Worm (Caenorhabditis elegans) whole organism, late embryonic: ENCODE measurements around the gene pqn-63.
A peak's percentile ranks its signal among the peaks of the same experiment; 100 is the strongest.

Source experiments
- K02D7.2 ChIP-seq: sonication (generic microtip); optimal IDR thresholded peaks from 2 replicates; lab custom pipeline; 2017; ENCODE audit warnings: mild to moderate bottlenecking, missing genetic modification characterization, missing compliant biosample characterization
- T23F11.4 ChIP-seq: fragments of 200-800 bp; sonication (Bioruptor generic); optimal IDR thresholded peaks from 2 replicates; lab custom pipeline; 2018; ENCODE audit warnings: mild to moderate bottlenecking, missing genetic modification characterization, missing compliant biosample characterization
- Y22D7AL.16 ChIP-seq: sonication (generic microtip); optimal IDR thresholded peaks from 2 replicates; lab custom pipeline; 2016; ENCODE audit warnings: missing genetic modification characterization, missing compliant biosample characterization
- ceh-2 ChIP-seq: sonication (generic microtip); optimal IDR thresholded peaks from 2 replicates; lab custom pipeline; 2016; ENCODE audit warnings: missing genotype, missing genetic modification characterization, missing compliant biosample characterization
- ceh-24 ChIP-seq: sonication (generic microtip); optimal IDR thresholded peaks from 2 replicates; lab custom pipeline; 2016; ENCODE audit warnings: mild to moderate bottlenecking, missing genetic modification characterization, missing compliant biosample characterization
- ceh-45 ChIP-seq: fragments of 200-800 bp; sonication (Bioruptor generic); IDR thresholded peaks from 2 replicates; pipeline ENCODE4 v1.3.6; 2022; ENCODE audit warnings: missing genetic modification reagents, missing genetic modification characterization, missing compliant biosample characterization
- dmd-4 ChIP-seq: sonication (generic microtip); optimal IDR thresholded peaks from 2 replicates; lab custom pipeline; 2016; ENCODE audit warnings: borderline replicate concordance, missing genetic modification characterization, missing compliant biosample characterization
- elt-4 ChIP-seq: sonication (generic microtip); optimal IDR thresholded peaks from 2 replicates; lab custom pipeline; 2016; ENCODE audit warnings: missing genetic modification characterization, missing compliant biosample characterization
- eyg-1 ChIP-seq: sonication (generic microtip); optimal IDR thresholded peaks from 2 replicates; lab custom pipeline; 2016; ENCODE audit warnings: missing genotype, missing genetic modification characterization, missing compliant biosample characterization
- fax-1 ChIP-seq: sonication (generic microtip); optimal IDR thresholded peaks from 2 replicates; lab custom pipeline; 2016; ENCODE audit warnings: missing genotype, missing genetic modification characterization, missing compliant biosample characterization
- fkh-6 ChIP-seq: sonication (generic microtip); optimal IDR thresholded peaks from 2 replicates; lab custom pipeline; 2016; ENCODE audit warnings: missing genetic modification characterization, missing compliant biosample characterization
- hlh-13 ChIP-seq: fragments of 200-800 bp; sonication (Bioruptor generic); optimal IDR thresholded peaks from 2 replicates; lab custom pipeline; 2018; ENCODE audit warnings: mild to moderate bottlenecking, missing genetic modification characterization, missing compliant biosample characterization
- hlh-6 ChIP-seq: sonication (generic microtip); optimal IDR thresholded peaks from 2 replicates; lab custom pipeline; 2016; ENCODE audit warnings: missing genotype, missing genetic modification characterization, missing compliant biosample characterization
- hlh-8 ChIP-seq: sonication (generic microtip); optimal IDR thresholded peaks from 2 replicates; lab custom pipeline; 2016; ENCODE audit warnings: missing genotype, missing genetic modification characterization, missing compliant biosample characterization
- lim-6 ChIP-seq: sonication (generic microtip); optimal IDR thresholded peaks from 2 replicates; lab custom pipeline; 2016; ENCODE audit warnings: missing genetic modification characterization, missing compliant biosample characterization
- madf-2 ChIP-seq: sonication (generic microtip); optimal IDR thresholded peaks from 2 replicates; lab custom pipeline; 2017; ENCODE audit warnings: missing genetic modification characterization, missing compliant biosample characterization
- mec-3 ChIP-seq: sonication (generic microtip); optimal IDR thresholded peaks from 2 replicates; lab custom pipeline; 2016; ENCODE audit warnings: borderline replicate concordance, missing genetic modification characterization, missing compliant biosample characterization
- nfya-1 ChIP-seq: sonication (generic microtip); optimal IDR thresholded peaks from 2 replicates; lab custom pipeline; 2017; ENCODE audit warnings: missing genetic modification characterization, mild to moderate bottlenecking, missing compliant biosample characterization, antibody characterized with exemption, moderate library complexity
- nhr-11 ChIP-seq: fragments of 150-350 bp; optimal IDR thresholded peaks from 2 replicates; lab custom pipeline; 2014; ENCODE audit warnings: missing biosample characterization, missing genetic modification characterization
- npax-4 ChIP-seq: sonication (generic microtip); optimal IDR thresholded peaks from 2 replicates; lab custom pipeline; 2016; ENCODE audit warnings: missing genetic modification characterization, missing compliant biosample characterization
- pag-3 ChIP-seq: sonication (generic microtip); optimal IDR thresholded peaks from 2 replicates; lab custom pipeline; 2016; ENCODE audit warnings: missing compliant biosample characterization, missing genetic modification characterization, borderline replicate concordance
- pax-1 ChIP-seq: fragments of 150-350 bp; optimal IDR thresholded peaks from 2 replicates; lab custom pipeline; 2014; ENCODE audit warnings: missing biosample characterization, missing genetic modification characterization
- pha-2 ChIP-seq: sonication (generic microtip); optimal IDR thresholded peaks from 2 replicates; lab custom pipeline; 2017; ENCODE audit warnings: mild to moderate bottlenecking, missing genetic modification characterization, missing compliant biosample characterization
- pha-4 ChIP-seq: fragments of 150-350 bp; optimal IDR thresholded peaks from 2 replicates; lab custom pipeline; 2018; ENCODE audit warnings: missing biosample characterization, missing genetic modification reagents, missing genetic modification characterization
- pqm-1 ChIP-seq: sonication (generic microtip); optimal IDR thresholded peaks from 2 replicates; lab custom pipeline; 2016; ENCODE audit warnings: missing genetic modification characterization, missing compliant biosample characterization
- pros-1 ChIP-seq: fragments of 150-350 bp; optimal IDR thresholded peaks from 2 replicates; lab custom pipeline; 2014; ENCODE audit warnings: missing biosample characterization, missing genetic modification reagents, missing genetic modification characterization
- unc-3 ChIP-seq, 2 experiments: fragments of 200-800 bp in 1 of 2; sonication (Bioruptor generic) in 1 of 2; sonication (generic microtip) in 1 of 2; conservative IDR thresholded peaks in 1 of 2; optimal IDR thresholded peaks in 1 of 2; 2 replicates each; pipeline versions ENCODE4 v1.3.6 to Lab custom; 2016 to 2022; ENCODE audit warnings: missing compliant biosample characterization in 2 of 2, missing genetic modification characterization in 2 of 2, missing genetic modification reagents in 1 of 2
- unc-42 ChIP-seq: sonication (generic microtip); optimal IDR thresholded peaks from 2 replicates; lab custom pipeline; 2016; ENCODE audit warnings: missing genotype, missing genetic modification characterization, missing compliant biosample characterization
- zip-5 ChIP-seq: sonication (generic microtip); optimal IDR thresholded peaks from 2 replicates; lab custom pipeline; 2016; ENCODE audit warnings: missing genetic modification characterization, missing compliant biosample characterization
- ztf-16 ChIP-seq: sonication (generic microtip); optimal IDR thresholded peaks from 2 replicates; lab custom pipeline; 2017; ENCODE audit warnings: missing genetic modification characterization, missing compliant biosample characterization

pqn-63 gene

DNA sequence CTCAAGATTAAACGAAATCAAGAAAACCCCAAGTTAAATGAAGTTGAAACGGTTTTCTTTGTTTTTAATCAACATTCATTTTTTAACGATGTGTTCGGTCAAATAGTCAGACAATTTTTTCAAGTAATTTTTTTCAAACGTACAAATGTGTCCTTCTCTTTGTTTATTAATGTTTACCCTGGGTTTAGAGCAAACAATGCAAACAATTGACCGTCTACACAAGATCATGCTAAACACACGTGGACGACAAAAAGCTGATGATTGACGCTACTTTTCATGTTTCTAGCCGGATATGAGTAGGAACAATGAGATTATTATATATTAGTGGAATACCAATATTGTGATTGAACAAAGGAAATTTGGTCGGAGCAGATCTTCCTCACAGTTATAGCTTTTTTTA lies 5.6 kb downstream of the pqn-63 start:
- TF ChIP-seq hlh-8 (tag; lab: Kevin White, UChicago) (no peak), ceh-2 (no peak), nfya-1 (tag; lab: Kevin White, UChicago) (no peak), madf-2 (tag; lab: Kevin White, UChicago) (no peak), eyg-1 (tag; lab: Kevin White, UChicago) (no peak), unc-3 (GFP tag; conservative IDR thresholded peaks at IDR 0.05; lab: Robert Waterston, UW) (no peak), unc-3 (tag; optimal IDR thresholded peaks at IDR 0.05; lab: Kevin White, UChicago) (no peak), pag-3 (tag; lab: Kevin White, UChicago) (no peak), nhr-11 (no peak), Y22D7AL.16 (tag; lab: Kevin White, UChicago) (no peak)

ce11 chrV:9622834-9623233 lies 7.0 kb downstream of the pqn-63 start, which contains the start of gene idpc-5:
TSS of gene idpc-5 (minus strand) at chrV:9622934.
- no peak for TF ChIP-seq Y22D7AL.16 (tag; lab: Kevin White, UChicago)

ce11 chrV:9625122-9625521 lies 9.3 kb downstream of the pqn-63 start, which contains the start of gene idpc-4:
TSS of gene idpc-4 (plus strand) at chrV:9625422.
- no peak for TF ChIP-seq ceh-2
- no peak for TF ChIP-seq T23F11.4 (GFP tag; lab: Kevin White, UChicago)
- no peak for TF ChIP-seq npax-4
- TF ChIP-seq fax-1 (tag; lab: Kevin White, UChicago) = no peak

DNA sequence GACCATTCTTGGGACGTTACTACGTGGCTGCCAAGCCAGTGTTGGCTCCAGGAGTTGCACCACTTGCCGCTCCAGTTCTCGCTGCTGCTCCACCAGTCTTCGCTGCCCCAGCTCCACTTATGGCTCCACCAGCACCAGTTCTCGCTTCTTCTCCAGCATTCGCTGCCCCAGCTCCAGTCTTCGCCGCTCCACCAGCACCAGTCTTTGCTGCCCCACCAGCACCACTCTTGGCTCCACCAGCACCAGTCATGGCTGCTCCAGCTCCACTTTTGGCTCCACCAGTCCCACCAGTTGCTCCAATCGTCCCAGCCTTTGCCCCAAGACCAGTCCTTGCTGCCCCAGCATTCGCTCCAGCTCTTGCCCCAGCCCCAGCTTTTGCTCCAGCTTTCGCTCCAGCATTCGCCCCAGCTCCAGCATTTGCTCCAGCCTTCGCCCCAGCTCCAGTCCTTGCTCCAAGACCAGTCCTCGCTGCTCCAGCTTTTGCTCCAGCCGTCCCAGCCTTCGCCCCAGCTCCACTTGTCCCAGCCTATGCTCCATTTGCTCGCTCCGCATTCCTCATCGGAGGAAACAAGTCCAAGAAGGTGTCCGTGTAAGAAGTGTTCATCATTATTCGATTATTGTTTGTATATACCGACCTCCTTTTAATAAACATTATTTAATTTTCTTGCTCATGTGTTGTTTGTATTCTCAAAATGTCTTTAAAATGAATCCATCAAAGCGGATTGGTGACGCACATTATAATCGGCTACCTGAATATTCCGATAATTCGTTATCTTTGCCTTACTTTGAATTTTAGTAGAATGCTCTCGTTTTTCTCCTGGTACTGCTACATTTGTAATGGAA lies 10.0 kb downstream of the pqn-63 start, which contains the start of gene T06E4.7:
TSS of gene T06E4.7 (plus strand) at position 793 of the 843 bp plus-strand sequence.
- TF ChIP-seq hlh-6 (peak; percentile 30), ceh-2 (peak; percentile 13), pqm-1 (no peak), mec-3 (tag; lab: Kevin White, UChicago) (peak; percentile 45), elt-4 (tag; lab: Kevin White, UChicago) (peak; percentile 93), nfya-1 (tag; lab: Kevin White, UChicago) (no peak), fkh-6 (peak; percentile 4), K02D7.2 (tag; lab: Kevin White, UChicago) (no peak), pag-3 (tag; lab: Kevin White, UChicago) (peak; percentile 38)

DNA sequence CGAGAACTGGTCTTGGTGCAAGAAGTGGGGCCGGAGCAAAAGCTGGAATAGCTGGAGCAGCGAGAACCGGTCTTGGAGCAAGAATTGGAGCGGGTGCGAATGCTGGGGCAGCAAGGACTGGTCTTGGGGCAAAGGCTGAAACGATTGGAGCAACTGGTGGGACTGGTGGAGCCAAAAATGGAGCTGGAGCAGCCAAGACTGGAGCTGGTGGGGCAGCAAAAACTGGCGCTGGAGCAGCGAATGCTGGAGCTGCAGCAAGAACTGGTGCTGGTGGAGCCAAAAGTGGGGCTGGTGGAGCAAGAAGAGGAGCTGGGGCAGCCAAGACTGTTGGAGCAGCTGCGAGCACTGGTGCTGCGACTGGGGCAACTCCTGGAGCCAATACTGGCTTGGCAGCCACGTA lies 12.8 kb downstream of the pqn-63 start:
- no peak for TF ChIP-seq lim-6 (tag; lab: Kevin White, UChicago)
- TF ChIP-seq hlh-6 = peak; percentile 46
- no peak for TF ChIP-seq pax-1 (tag; lab: Kevin White, UChicago)
- no peak for TF ChIP-seq zip-5 (tag; lab: Kevin White, UChicago)

ce11 chrV:9629114-9629513 lies 13.3 kb downstream of the pqn-63 start, which contains the start of gene idpc-3:
TSS of gene idpc-3 (minus strand) at chrV:9629214.
- TF ChIP-seq ztf-16 (tag; lab: Kevin White, UChicago) (no peak), npax-4 (no peak), elt-4 (tag; lab: Kevin White, UChicago) (no peak), pqm-1 (no peak), fax-1 (tag; lab: Kevin White, UChicago) (no peak), ceh-24 (no peak), mec-3 (tag; lab: Kevin White, UChicago) (no peak), pros-1 (tag; lab: Kevin White, UChicago) (no peak), T23F11.4 (GFP tag; lab: Kevin White, UChicago) (no peak), ceh-45 (no peak), hlh-13 (GFP tag; lab: Kevin White, UChicago) (no peak), dmd-4 (tag; lab: Kevin White, UChicago) (no peak), pha-4 (tag; lab: Kevin White, UChicago) (no peak), unc-42 (no peak), pha-2 (tag; lab: Kevin White, UChicago) (no peak)
